Fruit fly (Drosophila melanogaster) whole organism, embryonic: Measurements from ENCODE around the gene CG13032.

ENCODE experiments used
- CG32532 ChIP-seq: fragments of 200-800 bp; sonication (Bioruptor generic); IDR thresholded peaks from 2 replicates; pipeline ENCODE4 v1.3.6; 2022; ENCODE audit warnings: missing biosample characterization, missing genetic modification characterization
- D19B ChIP-seq: fragments of 200-800 bp; sonication (Bioruptor generic); optimal IDR thresholded peaks from 2 replicates; lab custom pipeline; 2017; ENCODE audit warnings: missing biosample characterization, mild to moderate bottlenecking, missing genetic modification characterization
- unc-4 ChIP-seq: fragments of 200-800 bp; sonication (Bioruptor generic); IDR thresholded peaks from 2 replicates; pipeline ENCODE4 v1.3.6; 2022; ENCODE audit warnings: missing biosample characterization, missing genetic modification characterization; ENCODE audit not compliant: partially characterized antibody

- TF ChIP-seq unc-4 (GFP tag; lab: Robert Waterston, UW), result no peak
- TF ChIP-seq CG32532 (GFP tag; lab: Robert Waterston, UW), result no peak
- no peak for TF ChIP-seq D19B (GFP tag; lab: Kevin White, UChicago)
Measured at dm6 chr3L:16650078-16650477, 23.7 kb upstream of the CG13032 start.
